Fruit fly (Drosophila melanogaster) whole organism, wandering third instar larva: Measurements from ENCODE around the gene CG9664.

Experiments
- CG9705 ChIP-seq: fragments of 200-800 bp; sonication (Bioruptor generic); optimal IDR thresholded peaks from 2 replicates; lab custom pipeline; 2018; ENCODE audit warnings: missing biosample characterization, mild to moderate bottlenecking, missing genetic modification characterization
- CrebA ChIP-seq: fragments of 200-800 bp; sonication (Bioruptor generic); optimal IDR thresholded peaks from 2 replicates; lab custom pipeline; 2016; ENCODE audit warnings: missing biosample characterization, mild to moderate bottlenecking, missing genetic modification characterization, borderline replicate concordance
- Dfd ChIP-seq: fragments of >200 bp; optimal IDR thresholded peaks from 2 replicates; lab custom pipeline; 2017; ENCODE audit warnings: missing biosample characterization, missing genetic modification characterization
- GATAd ChIP-seq: sonication (Bioruptor generic); optimal IDR thresholded peaks from 2 replicates; lab custom pipeline; 2016; ENCODE audit warnings: missing biosample characterization, missing genetic modification characterization
- Hr83 ChIP-seq: fragments of 200-300 bp; sonication (Bioruptor generic); optimal IDR thresholded peaks from 2 replicates; lab custom pipeline; 2016; ENCODE audit warnings: missing biosample characterization, mild to moderate bottlenecking, missing genetic modification characterization, moderate library complexity; ENCODE audit not compliant: poor library complexity, severe bottlenecking
- Jra ChIP-seq: sonication (Bioruptor generic); optimal IDR thresholded peaks from 2 replicates; lab custom pipeline; 2016; ENCODE audit warnings: missing biosample characterization, missing genetic modification characterization
- br ChIP-seq: fragments of 200-800 bp; sonication (Bioruptor generic); optimal IDR thresholded peaks from 2 replicates; lab custom pipeline; 2016; ENCODE audit warnings: missing biosample characterization, missing genetic modification characterization
- brk ChIP-seq: fragments of 200-800 bp; sonication (Bioruptor generic); optimal IDR thresholded peaks from 2 replicates; lab custom pipeline; 2016; ENCODE audit warnings: missing biosample characterization, mild to moderate bottlenecking, missing genetic modification characterization
- ey ChIP-seq: fragments of 200-800 bp; sonication (Bioruptor generic); optimal IDR thresholded peaks from 2 replicates; lab custom pipeline; 2016; ENCODE audit warnings: missing biosample characterization, missing genetic modification characterization
- lola ChIP-seq: fragments of >200 bp; optimal IDR thresholded peaks from 2 replicates; lab custom pipeline; 2017; ENCODE audit warnings: missing biosample characterization, missing genetic modification characterization
- pan ChIP-seq: fragments of >200 bp; optimal IDR thresholded peaks from 2 replicates; lab custom pipeline; 2017
- rgr ChIP-seq: fragments of 200-800 bp; sonication (Bioruptor generic); optimal IDR thresholded peaks from 3 replicates; lab custom pipeline; 2016; ENCODE audit warnings: missing biosample characterization, mild to moderate bottlenecking, missing genetic modification characterization
- usp ChIP-seq: fragments of >200 bp; optimal IDR thresholded peaks from 2 replicates; lab custom pipeline; 2017; ENCODE audit warnings: missing biosample characterization, missing genetic modification characterization
- woc ChIP-seq: sonication (Bioruptor generic); optimal IDR thresholded peaks from 2 replicates; lab custom pipeline; 2016; ENCODE audit warnings: missing biosample characterization, mild to moderate bottlenecking, missing genetic modification characterization

- TF ChIP-seq woc (GFP tag; lab: Kevin White, UChicago): no peak
- peak; percentile 26 for TF ChIP-seq CrebA
- no peak for TF ChIP-seq Hr83 (GFP tag; lab: Kevin White, UChicago)
- no peak for TF ChIP-seq GATAd
- no peak for TF ChIP-seq Dfd (GFP tag; lab: Kevin White, UChicago)
- no peak for TF ChIP-seq lola (GFP tag; lab: Kevin White, UChicago)
- no peak for TF ChIP-seq usp
- TF ChIP-seq brk (GFP tag; lab: Kevin White, UChicago): no peak
- no peak for TF ChIP-seq CG9705 (GFP tag; lab: Kevin White, UChicago)
- TF ChIP-seq br (GFP tag; lab: Kevin White, UChicago): no peak
- no peak for TF ChIP-seq rgr (GFP tag; lab: Kevin White, UChicago)
- no peak for TF ChIP-seq pan
- no peak for TF ChIP-seq ey
- no peak for TF ChIP-seq Jra (GFP tag; lab: Kevin White, UChicago)
Observed at dm6 chr2L:3307189-3307588, 12.7 kb upstream of the CG9664 start.
